Fruit fly (Drosophila melanogaster) whole organism, embryonic: ENCODE measurements around the gene Cdc14.
A peak's percentile ranks its signal among the peaks of the same experiment; 100 is the strongest.

Source experiments
- ATbp ChIP-seq: fragments of 200-800 bp; sonication (Bioruptor generic); optimal IDR thresholded peaks from 2 replicates; lab custom pipeline; 2017; ENCODE audit warnings: missing biosample characterization, mild to moderate bottlenecking, missing genetic modification characterization, missing genetic modification reagents
- C15 ChIP-seq: fragments of 200-800 bp; sonication (Bioruptor generic); IDR thresholded peaks from 3 replicates; pipeline ENCODE4 v1.3.6; 2022; ENCODE audit warnings: missing biosample characterization, missing genetic modification characterization
- CG10267 ChIP-seq: fragments of 200-800 bp; sonication (Bioruptor generic); optimal IDR thresholded peaks from 2 replicates; lab custom pipeline; 2018; ENCODE audit warnings: missing biosample characterization, mild to moderate bottlenecking, missing genetic modification characterization, moderate library complexity
- CG10959 ChIP-seq: fragments of 200-800 bp; sonication (Bioruptor generic); IDR thresholded peaks from 2 replicates; pipeline ENCODE4 v1.3.6; 2022; ENCODE audit warnings: missing biosample characterization, missing genetic modification characterization
- CG10979 ChIP-seq: fragments of 200-800 bp; sonication (Bioruptor generic); optimal IDR thresholded peaks from 2 replicates; lab custom pipeline; 2018; ENCODE audit warnings: missing biosample characterization, mild to moderate bottlenecking, missing genetic modification characterization, moderate library complexity
- CG11085 ChIP-seq: fragments of 200-800 bp; sonication (Bioruptor generic); IDR thresholded peaks from 2 replicates; pipeline ENCODE4 v1.3.6; 2022; ENCODE audit warnings: missing biosample characterization, missing genetic modification characterization
- CG11695 ChIP-seq: fragments of 200-800 bp; sonication (Bioruptor generic); IDR thresholded peaks from 3 replicates; pipeline ENCODE4 v1.3.6; 2022; ENCODE audit warnings: missing biosample characterization, missing genetic modification characterization
- CG14710 ChIP-seq: fragments of 200-800 bp; sonication (Bioruptor generic); optimal IDR thresholded peaks from 3 replicates; lab custom pipeline; 2019; ENCODE audit warnings: missing biosample characterization, mild to moderate bottlenecking, missing genetic modification characterization, moderate library complexity
- CG1602 ChIP-seq: fragments of 200-800 bp; sonication (Bioruptor generic); optimal IDR thresholded peaks from 3 replicates; lab custom pipeline; 2016; ENCODE audit warnings: missing biosample characterization, missing genetic modification characterization
- CG18599 ChIP-seq: fragments of 200-800 bp; sonication (Bioruptor generic); optimal IDR thresholded peaks from 3 replicates; lab custom pipeline; 2017; ENCODE audit warnings: missing biosample characterization, missing genetic modification characterization, mild to moderate bottlenecking, moderate library complexity, missing genetic modification reagents
- CG2120 ChIP-seq: fragments of 200-800 bp; sonication (Bioruptor generic); optimal IDR thresholded peaks from 3 replicates; lab custom pipeline; 2016; ENCODE audit warnings: missing biosample characterization, missing genetic modification characterization
- CG30403 ChIP-seq: fragments of 200-800 bp; sonication (Bioruptor generic); optimal IDR thresholded peaks from 3 replicates; lab custom pipeline; 2016; ENCODE audit warnings: missing biosample characterization, missing genetic modification characterization
- CG42726 ChIP-seq: fragments of 200-800 bp; sonication (Bioruptor generic); IDR thresholded peaks from 2 replicates; pipeline ENCODE4 v1.3.6; 2022; ENCODE audit warnings: missing biosample characterization, missing genetic modification characterization; ENCODE audit not compliant: partially characterized antibody
- CG4404 ChIP-seq: fragments of 200-800 bp; sonication (Bioruptor generic); IDR thresholded peaks from 2 replicates; pipeline ENCODE4 v1.3.6; 2022; ENCODE audit warnings: missing biosample characterization, missing genetic modification characterization
- CG6689 ChIP-seq: fragments of 200-800 bp; sonication (Bioruptor generic); IDR thresholded peaks from 2 replicates; pipeline ENCODE4 v1.3.6; 2022; ENCODE audit warnings: missing biosample characterization, missing genetic modification characterization
- CG6813 ChIP-seq: fragments of 200-800 bp; sonication (Bioruptor generic); optimal IDR thresholded peaks from 2 replicates; lab custom pipeline; 2017; ENCODE audit warnings: missing biosample characterization, missing genetic modification characterization, mild to moderate bottlenecking, moderate library complexity, missing genetic modification reagents
- CG7839 ChIP-seq: fragments of 200-800 bp; sonication (Bioruptor generic); optimal IDR thresholded peaks from 3 replicates; lab custom pipeline; 2018; ENCODE audit warnings: missing biosample characterization, mild to moderate bottlenecking, missing genetic modification characterization, moderate library complexity
- CG9727 ChIP-seq: fragments of 200-800 bp; sonication (Bioruptor generic); optimal IDR thresholded peaks from 3 replicates; lab custom pipeline; 2017; ENCODE audit warnings: missing biosample characterization, mild to moderate bottlenecking, missing genetic modification characterization
- Deaf1 ChIP-seq: fragments of 200-800 bp; optimal IDR thresholded peaks from 3 replicates; lab custom pipeline; 2019; ENCODE audit warnings: missing biosample characterization, mild to moderate bottlenecking, missing genetic modification characterization, moderate library complexity
- Dip2 ChIP-seq: fragments of 200-800 bp; sonication (Bioruptor generic); IDR thresholded peaks from 2 replicates; pipeline ENCODE4 v1.3.6; 2022; ENCODE audit warnings: missing biosample characterization, missing genetic modification characterization
- E2f2 ChIP-seq: fragments of 200-800 bp; sonication (Bioruptor generic); IDR thresholded peaks from 2 replicates; pipeline ENCODE4 v1.3.6; 2022; ENCODE audit warnings: missing biosample characterization, missing genetic modification characterization
- H15 ChIP-seq: fragments of 200-800 bp; sonication (Bioruptor generic); IDR thresholded peaks from 3 replicates; pipeline ENCODE4 v1.3.6; 2022; ENCODE audit warnings: missing biosample characterization, missing genetic modification characterization
- H2.0 ChIP-seq: fragments of 200-800 bp; sonication (Bioruptor generic); IDR thresholded peaks from 2 replicates; pipeline ENCODE4 v1.3.6; 2022; ENCODE audit warnings: missing biosample characterization, missing genetic modification characterization
- Hr78 ChIP-seq, 2 experiments: fragments of 200-800 bp in 1 of 2; fragments of >200 bp in 1 of 2; sonication (Bioruptor generic) in 1 of 2; optimal IDR thresholded peaks; 2 replicates each; lab custom pipeline; 2017 to 2019; ENCODE audit warnings: missing biosample characterization in 2 of 2, missing genetic modification characterization in 2 of 2, mild to moderate bottlenecking in 1 of 2, moderate library complexity in 1 of 2
- Meics ChIP-seq: fragments of 200-800 bp; sonication (Bioruptor generic); optimal IDR thresholded peaks from 2 replicates; lab custom pipeline; 2017; ENCODE audit warnings: missing biosample characterization, mild to moderate bottlenecking, missing genetic modification characterization
- Nf-YA ChIP-seq: fragments of 200-800 bp; sonication (Bioruptor generic); IDR thresholded peaks from 2 replicates; pipeline ENCODE4 v1.3.6; 2022; ENCODE audit warnings: missing biosample characterization, missing genetic modification characterization
- Oli ChIP-seq: fragments of 200-800 bp; sonication (Bioruptor generic); optimal IDR thresholded peaks from 2 replicates; lab custom pipeline; 2018; ENCODE audit warnings: missing biosample characterization, mild to moderate bottlenecking, missing genetic modification characterization, moderate library complexity
- Rx ChIP-seq: fragments of 200-800 bp; sonication (Bioruptor generic); IDR thresholded peaks from 2 replicates; pipeline ENCODE4 v1.3.6; 2022; ENCODE audit warnings: missing biosample characterization, missing genetic modification characterization
- Tbp ChIP-seq: fragments of >200 bp; optimal IDR thresholded peaks from 2 replicates; lab custom pipeline; 2018; ENCODE audit warnings: missing biosample characterization, missing genetic modification characterization
- Xbp1 ChIP-seq: fragments of 200-800 bp; sonication (Bioruptor generic); optimal IDR thresholded peaks from 3 replicates; lab custom pipeline; 2016; ENCODE audit warnings: missing biosample characterization, mild to moderate bottlenecking, missing genetic modification characterization
- ap ChIP-seq: fragments of 200-800 bp; sonication (Bioruptor generic); IDR thresholded peaks from 2 replicates; pipeline ENCODE4 v1.3.6; 2022; ENCODE audit warnings: missing biosample characterization, missing genetic modification characterization
- bigmax ChIP-seq: fragments of 200-800 bp; sonication (Bioruptor generic); optimal IDR thresholded peaks from 2 replicates; lab custom pipeline; 2018; ENCODE audit warnings: missing biosample characterization, mild to moderate bottlenecking, missing genetic modification characterization
- bsh ChIP-seq, 2 experiments: fragments of 200-800 bp; sonication (Bioruptor generic); optimal IDR thresholded peaks; 2 replicates each; lab custom pipeline; 2017 to 2018; ENCODE audit warnings: mild to moderate bottlenecking in 2 of 2, missing biosample characterization in 2 of 2, missing genetic modification characterization in 2 of 2, moderate library complexity in 1 of 2
- ci ChIP-seq: fragments of 200-800 bp; sonication (Bioruptor generic); IDR thresholded peaks from 3 replicates; pipeline ENCODE4 v1.3.6; 2022; ENCODE audit warnings: missing biosample characterization, missing genetic modification characterization
- dysf ChIP-seq: fragments of 200-800 bp; sonication (Bioruptor generic); IDR thresholded peaks from 3 replicates; pipeline ENCODE4 v1.3.6; 2022; ENCODE audit warnings: missing biosample characterization, missing genetic modification characterization
- ems ChIP-seq: fragments of 200-800 bp; sonication (Bioruptor generic); optimal IDR thresholded peaks from 3 replicates; lab custom pipeline; 2016; ENCODE audit warnings: missing biosample characterization, missing genetic modification characterization
- eve ChIP-seq, 2 experiments: fragments of >200 bp; optimal IDR thresholded peaks; 2 replicates each; lab custom pipeline; 2017; ENCODE audit warnings: missing biosample characterization in 2 of 2, missing genetic modification characterization in 2 of 2
- gfzf ChIP-seq: fragments of 200-800 bp; sonication (Bioruptor generic); optimal IDR thresholded peaks from 2 replicates; lab custom pipeline; 2016; ENCODE audit warnings: missing biosample characterization, mild to moderate bottlenecking, missing genetic modification characterization, moderate library complexity
- grau ChIP-seq: fragments of 200-800 bp; optimal IDR thresholded peaks from 3 replicates; lab custom pipeline; 2019; ENCODE audit warnings: missing biosample characterization, mild to moderate bottlenecking, missing genetic modification characterization, moderate library complexity
- lola ChIP-seq, 3 experiments: fragments of >200 bp in 2 of 3; fragments of 200-800 bp in 1 of 3; sonication (Bioruptor generic) in 1 of 3; optimal IDR thresholded peaks; 2 replicates each; lab custom pipeline; 2017 to 2019; ENCODE audit warnings: missing biosample characterization in 3 of 3, missing genetic modification characterization in 3 of 3, mild to moderate bottlenecking in 1 of 3, moderate library complexity in 1 of 3
- nmo ChIP-seq: fragments of 200-800 bp; sonication (Bioruptor generic); optimal IDR thresholded peaks from 2 replicates; lab custom pipeline; 2018; ENCODE audit warnings: missing biosample characterization, mild to moderate bottlenecking, missing genetic modification characterization, moderate library complexity
- org-1 ChIP-seq: fragments of 200-800 bp; sonication (Bioruptor generic); optimal IDR thresholded peaks from 2 replicates; lab custom pipeline; 2017; ENCODE audit warnings: missing biosample characterization, missing genetic modification characterization
- row ChIP-seq: fragments of 200-800 bp; sonication (Bioruptor generic); IDR thresholded peaks from 3 replicates; pipeline ENCODE4 v1.3.6; 2022; ENCODE audit warnings: missing biosample characterization, missing genetic modification characterization
- slbo ChIP-seq: fragments of 200-800 bp; sonication (Bioruptor generic); IDR thresholded peaks from 2 replicates; pipeline ENCODE4 v1.3.6; 2022; ENCODE audit warnings: missing biosample characterization, missing genetic modification characterization
- stc ChIP-seq: fragments of 200-800 bp; sonication (Bioruptor generic); IDR thresholded peaks from 2 replicates; pipeline ENCODE4 v1.3.6; 2022; ENCODE audit warnings: missing biosample characterization, missing genetic modification characterization
- tgo ChIP-seq: fragments of 200-800 bp; sonication (Bioruptor generic); IDR thresholded peaks from 3 replicates; pipeline ENCODE4 v1.3.6; 2022; ENCODE audit warnings: missing biosample characterization, missing genetic modification characterization
- tin ChIP-seq: fragments of 200-800 bp; sonication (Bioruptor generic); optimal IDR thresholded peaks from 3 replicates; lab custom pipeline; 2016; ENCODE audit warnings: missing biosample characterization, missing genetic modification characterization
- trem ChIP-seq: fragments of 200-800 bp; optimal IDR thresholded peaks from 3 replicates; lab custom pipeline; 2019; ENCODE audit warnings: missing biosample characterization, mild to moderate bottlenecking, missing genetic modification characterization, moderate library complexity
- ttk ChIP-seq: fragments of 200-800 bp; sonication (Bioruptor generic); IDR thresholded peaks from 2 replicates; pipeline ENCODE4 v2.1.2; 2022; ENCODE audit warnings: missing biosample characterization, missing genetic modification characterization
- vvl ChIP-seq: fragments of 200-800 bp; sonication (Bioruptor generic); IDR thresholded peaks from 2 replicates; pipeline ENCODE4 v1.3.6; 2022; ENCODE audit warnings: missing biosample characterization, missing genetic modification characterization

Gene Cdc14

DNA sequence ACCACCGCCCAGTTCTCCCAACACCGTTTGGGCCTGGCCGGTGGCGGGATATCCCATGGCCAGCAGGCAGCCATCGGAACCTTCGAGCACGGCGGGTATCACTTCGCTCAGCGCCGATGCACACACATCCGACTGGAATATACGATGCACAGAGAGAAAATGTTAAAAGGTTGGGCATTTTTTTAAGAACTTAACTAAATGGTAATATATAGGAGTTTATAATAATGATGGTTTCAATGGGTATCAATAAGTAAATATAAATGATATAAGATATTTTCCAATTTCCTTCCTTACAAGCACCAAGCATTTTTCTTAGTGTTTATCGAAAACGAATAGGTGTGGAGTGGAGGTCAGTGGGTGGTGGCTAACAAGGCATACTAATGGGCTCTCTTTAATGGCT, 41.1 kb upstream of the Cdc14 start (continued):
- TF ChIP-seq ap (no peak), CG6813 (GFP tag; lab: Kevin White, UChicago) (peak; percentile 22), eve (GFP tag; optimal IDR thresholded peaks at IDR 0.05; lab: Kevin White, UChicago) (peak in 1 of 2 experiments; percentile 43), Rx (GFP tag; lab: Robert Waterston, UW) (0 out of 2 replicates have a peak, but pooled peaks have one; percentile 17), Deaf1 (tag; lab: Kevin White, UChicago) (peak; percentile 23), dysf (GFP tag; lab: Robert Waterston, UW) (peak; percentile 51; the same call in 2 of the 3 replicates), H2.0 (GFP tag; lab: Robert Waterston, UW) (0 out of 2 replicates have a peak, but pooled peaks have one; percentile 20), bsh (GFP tag; optimal IDR thresholded peaks at IDR 0.05; lab: Kevin White, UChicago) (peak in 1 of 2 experiments; percentile 69), CG11085 (GFP tag; lab: Robert Waterston, UW) (no peak), grau (tag; lab: Kevin White, UChicago) (peak; percentile 46), tin (GFP tag; lab: Kevin White, UChicago) (peak; percentile 7), org-1 (GFP tag; lab: Kevin White, UChicago) (peak; percentile 12), Dip2 (GFP tag; lab: Robert Waterston, UW) (no peak), CG10267 (tag; lab: Kevin White, UChicago) (peak; percentile 29), trem (tag; lab: Kevin White, UChicago) (peak; percentile 10), gfzf (GFP tag; lab: Kevin White, UChicago) (no peak), CG2120 (peak; percentile 33), lola (GFP tag; optimal IDR thresholded peaks at IDR 0.05; lab: Kevin White, UChicago) (peak in 1 of 3 experiments; percentile 23), CG7839 (tag; lab: Kevin White, UChicago) (peak; percentile 51), C15 (GFP tag; lab: Robert Waterston, UW) (no peak), E2f2 (peak; percentile 14; the same call in 1 of the 2 replicates), CG42726 (no peak), row (GFP tag; lab: Robert Waterston, UW) (peak; percentile 62), CG4404 (GFP tag; lab: Robert Waterston, UW) (0 out of 2 replicates have a peak, but pooled peaks have one; percentile 20), CG14710 (tag; lab: Kevin White, UChicago) (peak; percentile 29), tgo (GFP tag; lab: Robert Waterston, UW) (peak; percentile 50), ci (peak; percentile 49; the same call in 1 of the 3 replicates), CG11695 (GFP tag; lab: Robert Waterston, UW) (0 out of 3 replicates have a peak, but pooled peaks have one; percentile 9), Xbp1 (GFP tag; lab: Kevin White, UChicago) (peak; percentile 23), Meics (peak; percentile 44), bigmax (GFP tag; lab: Kevin White, UChicago) (no peak), CG6689 (peak; percentile 30; the same call in 1 of the 2 replicates), CG10979 (peak; percentile 59), nmo (GFP tag; lab: Kevin White, UChicago) (peak; percentile 32), Tbp (GFP tag; lab: Kevin White, UChicago) (no peak), Hr78 (GFP tag; optimal IDR thresholded peaks at IDR 0.05; lab: Kevin White, UChicago) (no peak), stc (GFP tag; lab: Robert Waterston, UW) (peak; percentile 28; the same call in 1 of the 2 replicates), vvl (GFP tag; lab: Robert Waterston, UW) (peak; percentile 32; the same call in 1 of the 2 replicates), CG9727 (GFP tag; lab: Kevin White, UChicago) (peak; percentile 48), CG10959 (no peak), CG1602 (peak; percentile 1), CG30403 (GFP tag; lab: Kevin White, UChicago) (peak; percentile 34), ttk (no peak), Oli (tag; lab: Kevin White, UChicago) (peak; percentile 31), ATbp (GFP tag; lab: Kevin White, UChicago) (peak; percentile 5), slbo (peak; percentile 19; the same call in 1 of the 2 replicates), CG18599 (GFP tag; lab: Kevin White, UChicago) (peak; percentile 57), H15 (no peak), ems (GFP tag; lab: Kevin White, UChicago) (no peak), Nf-YA (GFP tag; lab: Robert Waterston, UW) (no peak)
